Fruit fly (Drosophila melanogaster): ENCODE data around the gene CG6231.

DNA sequence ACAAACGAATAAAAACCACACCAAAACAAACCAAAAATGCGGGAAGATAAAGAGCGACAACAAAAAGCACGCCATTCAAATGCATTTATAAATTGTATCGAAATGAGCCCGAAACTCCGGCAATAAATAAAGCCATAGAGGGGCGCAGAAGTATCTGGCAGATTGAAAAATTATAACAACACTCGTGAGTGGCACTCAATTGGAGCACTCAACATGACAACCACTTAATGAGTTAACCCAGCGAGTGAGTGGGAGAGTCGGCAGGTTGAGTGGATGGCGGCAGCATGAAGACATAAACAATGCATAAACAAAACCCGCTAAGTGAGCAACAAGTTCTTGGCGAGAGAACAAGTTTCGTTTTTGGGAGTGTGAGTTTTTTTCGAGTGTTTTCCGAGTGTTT is 63.8 kb downstream of the CG6231 start:
- no peak for TF ChIP-seq CTCF (optimal IDR thresholded peaks at IDR 0.05)
- no peak for TF ChIP-seq CG8478 (optimal IDR thresholded peaks at IDR 0.05)
